Worm (Caenorhabditis elegans) whole organism, L4 larva: Measurements from ENCODE around the gene vha-15.

Experiments used
- F10B5.3 ChIP-seq: sonication (generic microtip); optimal IDR thresholded peaks from 2 replicates; lab custom pipeline; 2016; ENCODE audit warnings: mild to moderate bottlenecking, missing genetic modification characterization, missing compliant biosample characterization
- F26F4.8 ChIP-seq: fragments of 200-800 bp; sonication (Bioruptor generic); conservative IDR thresholded peaks from 2 replicates; pipeline ENCODE4 v1.3.6; 2022; ENCODE audit warnings: missing genetic modification characterization, missing compliant biosample characterization
- R02D3.7 ChIP-seq: fragments of 150-350 bp; sonication (generic microtip); optimal IDR thresholded peaks from 3 replicates; lab custom pipeline; 2014; ENCODE audit warnings: missing biosample characterization, missing genetic modification characterization
- T26A8.4 ChIP-seq: fragments of 200-800 bp; sonication (Bioruptor generic); IDR thresholded peaks from 2 replicates; pipeline ENCODE4 v1.3.6; 2022; ENCODE audit warnings: missing genetic modification characterization, missing compliant biosample characterization
- Y5F2A.4 ChIP-seq: fragments of 200-800 bp; sonication (Bioruptor generic); optimal IDR thresholded peaks from 2 replicates; lab custom pipeline; 2018; ENCODE audit warnings: mild to moderate bottlenecking, missing genetic modification characterization, missing compliant biosample characterization
- ZK337.2 ChIP-seq: fragments of 200-800 bp; sonication (Bioruptor generic); IDR thresholded peaks from 2 replicates; pipeline ENCODE4 v1.3.6; 2022; ENCODE audit warnings: missing genetic modification reagents, missing genetic modification characterization, missing compliant biosample characterization
- aly-2 ChIP-seq: sonication (generic microtip); optimal IDR thresholded peaks from 2 replicates; lab custom pipeline; 2018; ENCODE audit warnings: missing biosample characterization, missing genetic modification characterization
- arid-1 ChIP-seq: fragments of 200-800 bp; sonication (Bioruptor generic); conservative IDR thresholded peaks from 2 replicates; pipeline ENCODE4 v1.3.6; 2022; ENCODE audit warnings: missing genetic modification reagents, missing genetic modification characterization, missing compliant biosample characterization
- attf-4 ChIP-seq: sonication (generic microtip); optimal IDR thresholded peaks from 3 replicates; lab custom pipeline; 2017; ENCODE audit warnings: missing biosample characterization, missing genetic modification characterization
- ceh-20 ChIP-seq: fragments of 200-800 bp; sonication (Bioruptor generic); IDR thresholded peaks from 2 replicates; pipeline ENCODE4 v1.3.6; 2022; ENCODE audit warnings: missing genetic modification reagents, missing genetic modification characterization, missing compliant biosample characterization
- ceh-28 ChIP-seq: fragments of 150-350 bp; optimal IDR thresholded peaks from 2 replicates; lab custom pipeline; 2014; ENCODE audit warnings: missing biosample characterization, missing genetic modification reagents, missing genetic modification characterization
- ceh-32 ChIP-seq: sonication (generic microtip); optimal IDR thresholded peaks from 2 replicates; lab custom pipeline; 2016; ENCODE audit warnings: mild to moderate bottlenecking, missing genetic modification characterization, missing compliant biosample characterization; ENCODE audit not compliant: poor library complexity
- ceh-44 ChIP-seq: fragments of 200-800 bp; sonication (Bioruptor generic); IDR thresholded peaks from 2 replicates; pipeline ENCODE4 v1.3.6; 2022; ENCODE audit warnings: missing genetic modification reagents, missing genetic modification characterization, missing compliant biosample characterization
- cey-2 ChIP-seq: sonication (generic microtip); optimal IDR thresholded peaks from 3 replicates; lab custom pipeline; 2017; ENCODE audit warnings: missing genetic modification characterization, mild to moderate bottlenecking, missing compliant biosample characterization, antibody characterized with exemption, borderline replicate concordance; ENCODE audit not compliant: insufficient read depth
- daf-12 ChIP-seq: fragments of 150-350 bp; optimal IDR thresholded peaks from 2 replicates; lab custom pipeline; 2014; ENCODE audit warnings: missing biosample characterization, missing genetic modification reagents, missing genetic modification characterization
- daf-16 ChIP-seq, 3 experiments: sonication (generic microtip); optimal IDR thresholded peaks; 2 replicates each; lab custom pipeline; 2016 to 2017; ENCODE audit warnings: missing genetic modification characterization in 3 of 3, missing genetic modification reagents in 3 of 3, mild to moderate bottlenecking in 2 of 3, missing compliant biosample characterization in 2 of 3, missing biosample characterization in 1 of 3, moderate library complexity in 1 of 3
- dmd-6 ChIP-seq: fragments of 200-800 bp; sonication (Bioruptor generic); IDR thresholded peaks from 2 replicates; pipeline ENCODE4 v1.3.6; 2022; ENCODE audit warnings: missing genetic modification reagents, missing genetic modification characterization, missing compliant biosample characterization
- dmd-9 ChIP-seq: fragments of 200-800 bp; sonication (Bioruptor generic); IDR thresholded peaks from 2 replicates; pipeline ENCODE4 v1.3.6; 2022; ENCODE audit warnings: missing genetic modification reagents, missing genetic modification characterization, missing compliant biosample characterization
- dve-1 ChIP-seq: sonication (generic microtip); optimal IDR thresholded peaks from 2 replicates; lab custom pipeline; 2017; ENCODE audit warnings: antibody characterized with exemption, mild to moderate bottlenecking, missing genetic modification characterization, missing compliant biosample characterization; ENCODE audit not compliant: insufficient read depth
- fos-1 ChIP-seq: fragments of 150-350 bp; optimal IDR thresholded peaks from 2 replicates; lab custom pipeline; 2014; ENCODE audit warnings: missing biosample characterization, missing genetic modification characterization
- hif-1 ChIP-seq, 2 experiments: sonication (generic microtip); optimal IDR thresholded peaks; 2 replicates each; lab custom pipeline; 2016 to 2017; ENCODE audit warnings: missing compliant biosample characterization in 2 of 2, missing genetic modification characterization in 2 of 2, missing genetic modification reagents in 2 of 2, missing genotype in 2 of 2, mild to moderate bottlenecking in 1 of 2
- hlh-11 ChIP-seq: fragments of 200-800 bp; sonication (Bioruptor generic); optimal IDR thresholded peaks from 2 replicates; lab custom pipeline; 2018; ENCODE audit warnings: mild to moderate bottlenecking, missing genetic modification characterization, missing compliant biosample characterization
- hmg-1.1 ChIP-seq: fragments of 200-800 bp; sonication (Bioruptor generic); IDR thresholded peaks from 2 replicates; pipeline ENCODE4 v1.3.6; 2022; ENCODE audit warnings: missing genetic modification reagents, missing genetic modification characterization, missing compliant biosample characterization
- lim-7 ChIP-seq: fragments of 200-800 bp; sonication (Bioruptor generic); IDR thresholded peaks from 2 replicates; pipeline ENCODE4 v1.3.6; 2022; ENCODE audit warnings: missing genetic modification characterization, missing compliant biosample characterization
- lin-1 ChIP-seq: fragments of 200-800 bp; sonication (Bioruptor generic); IDR thresholded peaks from 2 replicates; pipeline ENCODE4 v1.3.6; 2022; ENCODE audit warnings: missing genetic modification reagents, missing genetic modification characterization, missing compliant biosample characterization
- lin-13 ChIP-seq: fragments of 150-350 bp; optimal IDR thresholded peaks from 2 replicates; lab custom pipeline; 2014; ENCODE audit warnings: missing biosample characterization, missing genetic modification reagents, missing genetic modification characterization
- lin-38 ChIP-seq: fragments of 200-800 bp; sonication (Bioruptor generic); IDR thresholded peaks from 2 replicates; pipeline ENCODE4 v1.3.6; 2022; ENCODE audit warnings: missing genetic modification reagents, missing genetic modification characterization, missing compliant biosample characterization
- lin-39 ChIP-seq: fragments of 150-350 bp; optimal IDR thresholded peaks from 2 replicates; lab custom pipeline; 2014; ENCODE audit warnings: missing biosample characterization, missing genetic modification reagents, missing genetic modification characterization
- mdl-1 ChIP-seq, 2 experiments: fragments of 150-350 bp in 1 of 2; sonication (generic microtip) in 1 of 2; optimal IDR thresholded peaks; 2 replicates each; lab custom pipeline; 2014 to 2017; ENCODE audit warnings: missing biosample characterization in 2 of 2, missing genetic modification characterization in 2 of 2
- mdt-29 ChIP-seq: fragments of 200-800 bp; sonication (Bioruptor generic); IDR thresholded peaks from 2 replicates; pipeline ENCODE4 v1.3.6; 2022; ENCODE audit warnings: missing genetic modification reagents, missing genetic modification characterization, missing compliant biosample characterization
- mep-1 ChIP-seq: fragments of 150-350 bp; sonication (generic microtip); optimal IDR thresholded peaks from 3 replicates; lab custom pipeline; 2014; ENCODE audit warnings: missing biosample characterization, missing genetic modification characterization
- mxl-3 ChIP-seq: fragments of 200-800 bp; sonication (Bioruptor generic); optimal IDR thresholded peaks from 2 replicates; lab custom pipeline; 2018; ENCODE audit warnings: mild to moderate bottlenecking, missing genetic modification characterization, missing compliant biosample characterization
- nhr-102 ChIP-seq: sonication (generic microtip); optimal IDR thresholded peaks from 2 replicates; lab custom pipeline; 2016; ENCODE audit warnings: mild to moderate bottlenecking, missing genetic modification characterization, moderate library complexity, missing compliant biosample characterization
- nhr-28 ChIP-seq: fragments of 150-350 bp; optimal IDR thresholded peaks from 2 replicates; lab custom pipeline; 2014; ENCODE audit warnings: missing biosample characterization, missing genetic modification characterization
- nhr-42 ChIP-seq: fragments of 200-800 bp; sonication (Bioruptor generic); IDR thresholded peaks from 2 replicates; pipeline ENCODE4 v1.3.6; 2022; ENCODE audit warnings: missing genetic modification characterization, missing compliant biosample characterization
- nhr-48 ChIP-seq: sonication (generic microtip); optimal IDR thresholded peaks from 2 replicates; lab custom pipeline; 2016; ENCODE audit warnings: mild to moderate bottlenecking, missing genetic modification characterization, missing compliant biosample characterization
- nhr-6 ChIP-seq: fragments of 150-350 bp; optimal IDR thresholded peaks from 2 replicates; lab custom pipeline; 2014; ENCODE audit warnings: missing biosample characterization, missing genetic modification characterization
- nhr-76 ChIP-seq: fragments of 150-350 bp; optimal IDR thresholded peaks from 2 replicates; lab custom pipeline; 2014; ENCODE audit warnings: missing biosample characterization, missing genetic modification characterization
- nhr-77 ChIP-seq: fragments of 150-350 bp; optimal IDR thresholded peaks from 2 replicates; lab custom pipeline; 2014; ENCODE audit warnings: missing biosample characterization, missing genetic modification characterization
- pha-4 ChIP-seq, 2 experiments: fragments of 150-350 bp in 1 of 2; fragments of 200-800 bp in 1 of 2; sonication (Bioruptor generic) in 1 of 2; IDR thresholded peaks in 1 of 2; optimal IDR thresholded peaks in 1 of 2; 2 replicates each; pipeline versions ENCODE4 v1.3.6 to Lab custom; 2014 to 2022; ENCODE audit warnings: missing genetic modification characterization in 2 of 2, missing genetic modification reagents in 2 of 2, missing biosample characterization in 1 of 2, missing compliant biosample characterization in 1 of 2
- php-3 ChIP-seq: fragments of 200-800 bp; sonication (Bioruptor generic); IDR thresholded peaks from 2 replicates; pipeline ENCODE4 v1.3.6; 2022; ENCODE audit warnings: missing genetic modification reagents, missing genetic modification characterization, missing compliant biosample characterization
- pqm-1 ChIP-seq: sonication (generic microtip); optimal IDR thresholded peaks from 2 replicates; lab custom pipeline; 2017; ENCODE audit warnings: missing biosample characterization, missing genetic modification characterization
- rbr-2 ChIP-seq: sonication (generic microtip); optimal IDR thresholded peaks from 2 replicates; lab custom pipeline; 2016; ENCODE audit warnings: missing genotype, missing genetic modification characterization, missing compliant biosample characterization
- skn-1 ChIP-seq: fragments of 150-350 bp; optimal IDR thresholded peaks from 2 replicates; lab custom pipeline; 2014; ENCODE audit warnings: missing biosample characterization, missing genetic modification characterization
- spr-1 ChIP-seq: sonication (generic microtip); optimal IDR thresholded peaks from 2 replicates; lab custom pipeline; 2016; ENCODE audit warnings: mild to moderate bottlenecking, missing genetic modification characterization, missing compliant biosample characterization
- spr-3 ChIP-seq: fragments of 200-800 bp; sonication (Bioruptor generic); optimal IDR thresholded peaks from 2 replicates; lab custom pipeline; 2018; ENCODE audit warnings: mild to moderate bottlenecking, missing genetic modification characterization, missing compliant biosample characterization
- tag-97 ChIP-seq: fragments of 200-800 bp; sonication (Bioruptor generic); IDR thresholded peaks from 2 replicates; pipeline ENCODE4 v1.3.6; 2022; ENCODE audit warnings: missing genetic modification characterization, missing compliant biosample characterization
- unc-130 ChIP-seq: sonication (generic microtip); optimal IDR thresholded peaks from 2 replicates; lab custom pipeline; 2016; ENCODE audit warnings: missing genetic modification reagents, missing genetic modification characterization, missing compliant biosample characterization
- unc-39 ChIP-seq: sonication (generic microtip); optimal IDR thresholded peaks from 2 replicates; lab custom pipeline; 2017; ENCODE audit warnings: missing biosample characterization, missing genetic modification characterization
- zfp-2 ChIP-seq: sonication (generic microtip); optimal IDR thresholded peaks from 2 replicates; lab custom pipeline; 2016; ENCODE audit warnings: mild to moderate bottlenecking, missing genetic modification characterization, missing compliant biosample characterization
- zip-11 ChIP-seq: fragments of 200-800 bp; sonication (Bioruptor generic); IDR thresholded peaks from 2 replicates; pipeline ENCODE4 v1.3.6; 2022; ENCODE audit warnings: missing genetic modification characterization, missing compliant biosample characterization
- ztf-7 ChIP-seq: fragments of 150-350 bp; optimal IDR thresholded peaks from 2 replicates; lab custom pipeline; 2014; ENCODE audit warnings: missing biosample characterization, missing genetic modification characterization

Gene vha-15

ce11 chrX:2203760-2204159, 34.0 kb upstream of the vha-15 start, which contains the start of gene T24C12.3:
T24C12.3 (minus strand) TSS chrX:2203893.
- TF ChIP-seq dmd-9 (GFP tag; lab: Robert Waterston, UW), result no peak
- TF ChIP-seq F26F4.8 (GFP tag; lab: Robert Waterston, UW), result no peak
- no peak for TF ChIP-seq nhr-42
- no peak for TF ChIP-seq R02D3.7 (tag; lab: Kevin White, UChicago)
- no peak for TF ChIP-seq hif-1 (tag; optimal IDR thresholded peaks at IDR 0.05; lab: Kevin White, UChicago)
- no peak for TF ChIP-seq daf-12 (tag; lab: Kevin White, UChicago)
- TF ChIP-seq lim-7, result no peak
- peak; percentile 16 for TF ChIP-seq nhr-77 (tag; lab: Kevin White, UChicago)
- TF ChIP-seq ZK337.2, result no peak
- no peak for TF ChIP-seq daf-16 (GFP tag; optimal IDR thresholded peaks at IDR 0.05; lab: Kevin White, UChicago)
- TF ChIP-seq daf-16 (tag; optimal IDR thresholded peaks at IDR 0.05; lab: Kevin White, UChicago), result peak; percentile 72
- no peak for TF ChIP-seq aly-2 (tag; lab: Kevin White, UChicago)
- no peak for TF ChIP-seq zip-11 (GFP tag; lab: Robert Waterston, UW)
- no peak for TF ChIP-seq tag-97 (GFP tag; lab: Robert Waterston, UW)
- TF ChIP-seq mep-1 (tag; lab: Kevin White, UChicago), result no peak
- no peak for TF ChIP-seq nhr-48 (tag; lab: Kevin White, UChicago)
- TF ChIP-seq hmg-1.1 (GFP tag; lab: Robert Waterston, UW), result no peak
- TF ChIP-seq mxl-3, result no peak
- TF ChIP-seq Y5F2A.4 (GFP tag; lab: Kevin White, UChicago), result no peak
- TF ChIP-seq mdt-29 (GFP tag; lab: Robert Waterston, UW), result no peak
- no peak for TF ChIP-seq lin-38 (GFP tag; lab: Robert Waterston, UW)
- no peak for TF ChIP-seq cey-2
- TF ChIP-seq unc-130 (GFP tag; lab: Kevin White, UChicago), result no peak
- no peak for TF ChIP-seq arid-1
- no peak for TF ChIP-seq nhr-76 (tag; lab: Kevin White, UChicago)
- no peak for TF ChIP-seq spr-3 (GFP tag; lab: Kevin White, UChicago)
- TF ChIP-seq lin-1 (GFP tag; lab: Robert Waterston, UW), result no peak
- peak; percentile 75 for TF ChIP-seq dmd-6 (GFP tag; lab: Robert Waterston, UW)
- TF ChIP-seq nhr-102 (tag; lab: Kevin White, UChicago), result no peak
- TF ChIP-seq skn-1 (tag; lab: Kevin White, UChicago), result no peak
- no peak for TF ChIP-seq fos-1
- TF ChIP-seq hlh-11 (tag; lab: Kevin White, UChicago), result peak; percentile 60
- TF ChIP-seq ceh-20 (GFP tag; lab: Robert Waterston, UW), result no peak
- TF ChIP-seq dve-1 (tag; lab: Kevin White, UChicago), result peak; percentile 47
- no peak for TF ChIP-seq ceh-32
- no peak for TF ChIP-seq T26A8.4 (GFP tag; lab: Robert Waterston, UW)
- TF ChIP-seq rbr-2 (tag; lab: Kevin White, UChicago), result no peak
- TF ChIP-seq unc-39 (tag; lab: Kevin White, UChicago), result no peak
- TF ChIP-seq spr-1 (tag; lab: Kevin White, UChicago), result no peak
- no peak for TF ChIP-seq php-3 (GFP tag; lab: Robert Waterston, UW)
- TF ChIP-seq F10B5.3 (tag; lab: Kevin White, UChicago), result no peak
- no peak for TF ChIP-seq attf-4 (tag; lab: Kevin White, UChicago)
- TF ChIP-seq ztf-7 (tag; lab: Kevin White, UChicago), result no peak
- no peak for TF ChIP-seq pha-4 (GFP tag; IDR thresholded peaks at IDR 0.05; lab: Robert Waterston, UW)
- no peak for TF ChIP-seq pha-4 (tag; optimal IDR thresholded peaks at IDR 0.05; lab: Kevin White, UChicago)
- TF ChIP-seq ceh-28, result no peak
- peak; percentile 96 for TF ChIP-seq pqm-1 (tag; lab: Kevin White, UChicago)
- no peak for TF ChIP-seq ceh-44 (GFP tag; lab: Robert Waterston, UW)
- no peak for TF ChIP-seq lin-39
- TF ChIP-seq mdl-1 (tag; optimal IDR thresholded peaks at IDR 0.05; lab: Kevin White, UChicago), result no peak
- no peak for TF ChIP-seq nhr-6
- no peak for TF ChIP-seq lin-13 (GFP tag; lab: Kevin White, UChicago)
- TF ChIP-seq zfp-2 (tag; lab: Kevin White, UChicago), result no peak
- peak; percentile 75 for TF ChIP-seq nhr-28 (tag; lab: Kevin White, UChicago)
